Worm (Caenorhabditis elegans) whole organism, early embryonic: ENCODE measurements around the gene lin-40.

Experiments
- B0310.2 ChIP-seq: sonication (generic microtip); optimal IDR thresholded peaks from 2 replicates; lab custom pipeline; 2016; ENCODE audit warnings: mild to moderate bottlenecking, missing genetic modification characterization, missing compliant biosample characterization
- aly-1 ChIP-seq: sonication (generic microtip); optimal IDR thresholded peaks from 2 replicates; lab custom pipeline; 2016; ENCODE audit warnings: missing genetic modification characterization, missing compliant biosample characterization
- ama-1 ChIP-seq: fragments of 150-350 bp; optimal IDR thresholded peaks from 2 replicates; lab custom pipeline; 2014
- ceh-13 ChIP-seq: fragments of 200-800 bp; sonication (Bioruptor generic); optimal IDR thresholded peaks from 2 replicates; lab custom pipeline; 2018; ENCODE audit warnings: mild to moderate bottlenecking, missing genetic modification characterization, missing compliant biosample characterization
- ceh-36 ChIP-seq: sonication (generic microtip); optimal IDR thresholded peaks from 2 replicates; lab custom pipeline; 2016; ENCODE audit warnings: missing genetic modification characterization, inconsistent platforms, missing compliant biosample characterization
- ets-7 ChIP-seq: sonication (generic microtip); optimal IDR thresholded peaks from 2 replicates; lab custom pipeline; 2016; ENCODE audit warnings: missing genotype, missing genetic modification characterization, missing compliant biosample characterization
- flt-1 ChIP-seq: fragments of 200-800 bp; sonication (Bioruptor generic); IDR thresholded peaks from 2 replicates; pipeline ENCODE4 v1.3.6; 2022; ENCODE audit warnings: missing genetic modification characterization, missing compliant biosample characterization
- hmg-4 ChIP-seq: fragments of 200-800 bp; sonication (Bioruptor generic); optimal IDR thresholded peaks from 2 replicates; lab custom pipeline; 2018; ENCODE audit warnings: mild to moderate bottlenecking, missing genetic modification characterization, missing compliant biosample characterization
- hnd-1 ChIP-seq: sonication (generic microtip); optimal IDR thresholded peaks from 2 replicates; lab custom pipeline; 2016; ENCODE audit warnings: missing genetic modification characterization, missing compliant biosample characterization
- pes-1 ChIP-seq: fragments of 200-800 bp; sonication (Bioruptor generic); IDR thresholded peaks from 2 replicates; pipeline ENCODE4 v1.3.6; 2022; ENCODE audit warnings: missing genetic modification reagents, missing genetic modification characterization, missing compliant biosample characterization
- scrt-1 ChIP-seq: fragments of 200-800 bp; sonication (Bioruptor generic); IDR thresholded peaks from 2 replicates; pipeline ENCODE4 v1.3.6; 2022; ENCODE audit warnings: missing genetic modification characterization, missing compliant biosample characterization
- tbx-11 ChIP-seq: fragments of 200-800 bp; sonication (Bioruptor generic); IDR thresholded peaks from 2 replicates; pipeline ENCODE4 v1.3.6; 2022; ENCODE audit warnings: missing genetic modification characterization, missing compliant biosample characterization
- tbx-37 ChIP-seq: fragments of 200-800 bp; sonication (Bioruptor generic); conservative IDR thresholded peaks from 2 replicates; pipeline ENCODE4 v1.3.6; 2022; ENCODE audit warnings: missing genetic modification reagents, missing genetic modification characterization, missing compliant biosample characterization
- tra-4 ChIP-seq: sonication (generic microtip); optimal IDR thresholded peaks from 2 replicates; lab custom pipeline; 2017; ENCODE audit warnings: missing genetic modification characterization, missing compliant biosample characterization

DNA sequence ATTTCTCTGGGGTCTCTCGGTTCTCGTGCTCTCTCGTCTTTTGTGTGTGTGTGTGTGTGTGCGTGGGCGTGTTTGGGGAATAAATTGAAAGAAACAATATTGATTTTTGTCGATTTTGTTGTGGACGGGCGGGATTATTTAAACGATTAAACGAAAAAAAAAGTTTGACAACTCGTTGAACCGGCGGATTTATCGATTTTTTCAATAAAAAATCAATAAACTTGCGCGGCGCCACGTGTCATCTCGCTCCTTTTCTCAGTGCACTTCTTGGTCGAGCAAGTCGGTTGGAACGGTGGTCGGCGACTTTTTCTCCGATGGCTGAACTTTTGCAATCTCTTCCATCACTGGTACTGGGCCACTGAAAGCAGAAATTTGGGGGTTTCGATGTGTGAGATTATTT, 8.2 kb downstream of the lin-40 start:
- no peak for TF ChIP-seq B0310.2 (tag; lab: Kevin White, UChicago)
- TF ChIP-seq ceh-13 (GFP tag; lab: Kevin White, UChicago), result no peak
- no peak for TF ChIP-seq aly-1
- TF ChIP-seq ama-1 (lab: Kevin White, UChicago), result no peak
- no peak for TF ChIP-seq scrt-1 (GFP tag; lab: Robert Waterston, UW)
- TF ChIP-seq tbx-37 (GFP tag; lab: Robert Waterston, UW), result no peak
- no peak for TF ChIP-seq tbx-11
- no peak for TF ChIP-seq pes-1 (GFP tag; lab: Robert Waterston, UW)
- no peak for TF ChIP-seq ets-7 (tag; lab: Kevin White, UChicago)
- TF ChIP-seq flt-1, result no peak
- peak; percentile 14 for TF ChIP-seq ceh-36 (tag; lab: Kevin White, UChicago)
- TF ChIP-seq tra-4 (tag; lab: Kevin White, UChicago), result no peak
- no peak for TF ChIP-seq hnd-1 (tag; lab: Kevin White, UChicago)
- no peak for TF ChIP-seq hmg-4 (GFP tag; lab: Kevin White, UChicago)
